Worm (Caenorhabditis elegans): Measurements from ENCODE around the gene C17C3.15.

C17C3.15 gene

ce11 chrII:5553531-5553930 lies 16.9 kb upstream of the C17C3.15 start (continued):
- no peak for TF ChIP-seq ceh-20 (GFP tag; IDR thresholded peaks at IDR 0.05)
- no peak for TF ChIP-seq ceh-28 (tag; optimal IDR thresholded peaks at IDR 0.05)
- TF ChIP-seq gei-8 (GFP tag; optimal IDR thresholded peaks at IDR 0.05), result no peak

- TF ChIP-seq hlh-11 (tag; optimal IDR thresholded peaks at IDR 0.05), result no peak
Measured at ce11 chrII:5554317-5554716, 16.1 kb upstream of the C17C3.15 start, which contains the start of gene ins-12. Gene ins-12 (plus strand): TSS chrII:5554617.

DNA sequence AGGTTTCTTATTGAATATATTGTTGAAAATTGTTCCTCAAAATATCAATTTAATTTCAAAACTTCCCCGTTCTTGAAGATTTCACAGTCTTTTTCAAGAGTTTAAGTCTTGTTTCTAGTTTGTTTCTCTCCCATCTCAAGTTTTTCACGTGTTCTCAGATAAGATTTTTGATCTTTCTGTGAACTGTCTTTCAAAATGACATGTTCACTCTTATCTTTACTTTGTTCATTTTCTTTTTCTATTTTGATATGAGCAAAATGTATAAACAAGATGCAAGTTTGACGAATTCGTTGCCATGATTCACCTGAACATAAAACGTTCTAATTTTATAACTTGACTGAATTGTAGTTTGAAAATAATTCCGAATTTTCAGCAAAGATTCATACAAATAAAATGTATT lies 15.7 kb upstream of the C17C3.15 start:
- TF ChIP-seq daf-16 (GFP tag; optimal IDR thresholded peaks at IDR 0.05) (no peak), daf-16 (tag; optimal IDR thresholded peaks at IDR 0.05) (peak; percentile 51), sdz-12 (GFP tag; optimal IDR thresholded peaks at IDR 0.05) (no peak), dmd-6 (GFP tag; IDR thresholded peaks at IDR 0.05) (peak; percentile 85), nhr-6 (tag; optimal IDR thresholded peaks at IDR 0.05) (no peak), dve-1 (tag; optimal IDR thresholded peaks at IDR 0.05; ENCODE audit: insufficient read depth) (peak; percentile 19)

DNA sequence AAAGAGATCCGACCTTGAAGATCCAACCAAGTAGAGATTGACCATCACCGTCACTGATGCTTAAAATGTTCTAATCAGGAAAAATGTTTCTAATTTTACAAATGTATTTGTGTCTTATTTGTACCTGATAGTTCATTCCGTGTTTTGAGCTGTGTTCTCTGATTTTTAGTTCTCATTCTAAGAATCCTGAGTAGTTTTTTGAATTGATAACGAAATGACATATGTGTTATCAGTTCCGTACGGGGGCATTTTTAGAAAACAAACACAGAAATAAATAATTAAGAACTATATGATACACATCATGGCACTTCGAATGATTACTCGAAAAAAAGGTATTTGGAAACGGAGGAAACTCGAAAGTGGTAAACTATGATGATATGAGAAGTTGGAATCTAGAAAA lies 14.9 kb upstream of the C17C3.15 start:
- no peak for TF ChIP-seq egl-27 (tag; optimal IDR thresholded peaks at IDR 0.05)
- no peak for TF ChIP-seq nhr-77 (tag; optimal IDR thresholded peaks at IDR 0.05)
- no peak for TF ChIP-seq hlh-30 (tag; optimal IDR thresholded peaks at IDR 0.05; ENCODE audit: insufficient read depth)
- no peak for TF ChIP-seq fos-1 (tag; optimal IDR thresholded peaks at IDR 0.05)
- no peak for TF ChIP-seq mdt-29 (GFP tag; IDR thresholded peaks at IDR 0.05)
- TF ChIP-seq daf-8 (GFP tag; IDR thresholded peaks at IDR 0.05), result no peak
- no peak for TF ChIP-seq lim-7 (GFP tag; IDR thresholded peaks at IDR 0.05)
- no peak for TF ChIP-seq ctbp-1 (GFP tag; IDR thresholded peaks at IDR 0.05)
- TF ChIP-seq nhr-10 (tag; optimal IDR thresholded peaks at IDR 0.05), result no peak
- no peak for TF ChIP-seq nhr-6 (tag; optimal IDR thresholded peaks at IDR 0.05)
- peak; percentile 21 for TF ChIP-seq dve-1 (tag; optimal IDR thresholded peaks at IDR 0.05; ENCODE audit: insufficient read depth)
- TF ChIP-seq lin-29 (GFP tag; IDR thresholded peaks at IDR 0.05), result no peak
- TF ChIP-seq ceh-82 (tag; optimal IDR thresholded peaks at IDR 0.05), result no peak
- TF ChIP-seq ZK337.2 (GFP tag; IDR thresholded peaks at IDR 0.05), result no peak
- TF ChIP-seq dmd-9 (GFP tag; IDR thresholded peaks at IDR 0.05), result no peak
- TF ChIP-seq unc-62 (GFP tag; optimal IDR thresholded peaks at IDR 0.05 in 1 of 2), result peak in 1 of 2 experiments; percentile 2
- no peak for TF ChIP-seq unc-62 (tag; optimal IDR thresholded peaks at IDR 0.05)
- no peak for TF ChIP-seq nhr-76 (tag; optimal IDR thresholded peaks at IDR 0.05)
- no peak for TF ChIP-seq madf-9 (GFP tag; conservative IDR thresholded peaks at IDR 0.05)
- TF ChIP-seq mes-2 (tag; optimal IDR thresholded peaks at IDR 0.05; ENCODE audit: poor library complexity, severe bottlenecking), result no peak
- TF ChIP-seq Y5F2A.4 (GFP tag; optimal IDR thresholded peaks at IDR 0.05), result no peak
- TF ChIP-seq ztf-11 (tag; optimal IDR thresholded peaks at IDR 0.05), result no peak
- no peak for TF ChIP-seq Y75B8A.6 (GFP tag; IDR thresholded peaks at IDR 0.05)
- TF ChIP-seq nhr-28 (tag; optimal IDR thresholded peaks at IDR 0.05), result no peak
- no peak for TF ChIP-seq gei-8 (GFP tag; optimal IDR thresholded peaks at IDR 0.05)
- no peak for TF ChIP-seq spr-3 (GFP tag; optimal IDR thresholded peaks at IDR 0.05)
- TF ChIP-seq duxl-1 (tag; optimal IDR thresholded peaks at IDR 0.05; ENCODE audit: poor library complexity), result no peak
- no peak for TF ChIP-seq daf-19 (GFP tag; conservative IDR thresholded peaks at IDR 0.05)
- TF ChIP-seq daf-16 (GFP tag; optimal IDR thresholded peaks at IDR 0.05), result no peak
- peak; percentile 47 for TF ChIP-seq daf-16 (tag; optimal IDR thresholded peaks at IDR 0.05)
- TF ChIP-seq nhr-102 (tag; optimal IDR thresholded peaks at IDR 0.05), result peak; percentile 22
- no peak for TF ChIP-seq snpc-1.2 (GFP tag; IDR thresholded peaks at IDR 0.05)
- no peak for TF ChIP-seq mxl-3 (GFP tag; optimal IDR thresholded peaks at IDR 0.05)
- no peak for TF ChIP-seq zfp-3 (GFP tag; conservative IDR thresholded peaks at IDR 0.05)
